Fruit fly (Drosophila melanogaster) whole organism, embryonic: Measurements from ENCODE around the gene Gclc.
A peak's percentile ranks its signal among the peaks of the same experiment; 100 is the strongest.

Source experiments
- Abd-B ChIP-seq: fragments of 200-800 bp; sonication (Bioruptor generic); optimal IDR thresholded peaks from 2 replicates; lab custom pipeline; 2018; ENCODE audit warnings: missing biosample characterization, mild to moderate bottlenecking, missing genetic modification characterization, moderate library complexity
- Antp ChIP-seq: fragments of 200-800 bp; sonication (Bioruptor generic); optimal IDR thresholded peaks from 3 replicates; lab custom pipeline; 2016; ENCODE audit warnings: missing biosample characterization, missing genetic modification characterization
- B-H1 ChIP-seq: fragments of 200-800 bp; sonication (Bioruptor generic); IDR thresholded peaks from 3 replicates; pipeline ENCODE4 v1.3.6; 2022; ENCODE audit warnings: missing biosample characterization, missing genetic modification characterization
- BEAF-32 ChIP-seq: fragments of 200-800 bp; sonication (Bioruptor generic); optimal IDR thresholded peaks from 3 replicates; lab custom pipeline; 2017; ENCODE audit warnings: missing biosample characterization, missing genetic modification characterization, mild to moderate bottlenecking, moderate library complexity, missing genetic modification reagents
- BtbVII ChIP-seq: fragments of 200-800 bp; sonication (Bioruptor generic); optimal IDR thresholded peaks from 3 replicates; lab custom pipeline; 2017; ENCODE audit warnings: missing biosample characterization, mild to moderate bottlenecking, missing genetic modification characterization
- CG10321 ChIP-seq: fragments of 200-800 bp; sonication (Bioruptor generic); IDR thresholded peaks from 2 replicates; pipeline ENCODE4 v1.3.6; 2022; ENCODE audit warnings: missing biosample characterization, missing genetic modification characterization
- CG10654 ChIP-seq: fragments of 200-800 bp; sonication (Bioruptor generic); optimal IDR thresholded peaks from 2 replicates; lab custom pipeline; 2016; ENCODE audit warnings: missing biosample characterization, missing genetic modification characterization
- CG11093 ChIP-seq: fragments of 200-800 bp; sonication (Bioruptor generic); IDR thresholded peaks from 3 replicates; pipeline ENCODE4 v1.3.6; 2022; ENCODE audit warnings: missing biosample characterization, missing genetic modification characterization
- CG11456 ChIP-seq: fragments of 200-800 bp; sonication (Bioruptor generic); IDR thresholded peaks from 3 replicates; pipeline ENCODE4 v1.3.6; 2022; ENCODE audit warnings: missing biosample characterization, missing genetic modification characterization
- CG11560 ChIP-seq: fragments of 200-800 bp; sonication (Bioruptor generic); IDR thresholded peaks from 3 replicates; pipeline ENCODE4 v1.3.6; 2022; ENCODE audit warnings: missing biosample characterization, missing genetic modification characterization
- CG12104 ChIP-seq: fragments of 200-800 bp; sonication (Bioruptor generic); optimal IDR thresholded peaks from 3 replicates; lab custom pipeline; 2016; ENCODE audit warnings: missing biosample characterization, missing genetic modification characterization
- CG12219 ChIP-seq: fragments of 200-800 bp; sonication (Bioruptor generic); optimal IDR thresholded peaks from 3 replicates; lab custom pipeline; 2018; ENCODE audit warnings: missing biosample characterization, mild to moderate bottlenecking, missing genetic modification characterization
- CG12299 ChIP-seq: fragments of 200-800 bp; sonication (Bioruptor generic); optimal IDR thresholded peaks from 2 replicates; lab custom pipeline; 2018; ENCODE audit warnings: missing biosample characterization, mild to moderate bottlenecking, missing genetic modification characterization
- CG12391 ChIP-seq: fragments of 200-800 bp; sonication (Bioruptor generic); optimal IDR thresholded peaks from 3 replicates; lab custom pipeline; 2018; ENCODE audit warnings: missing biosample characterization, mild to moderate bottlenecking, missing genetic modification characterization, moderate library complexity
- CG15011 ChIP-seq: fragments of 200-800 bp; sonication (Bioruptor generic); optimal IDR thresholded peaks from 3 replicates; lab custom pipeline; 2018; ENCODE audit warnings: missing biosample characterization, mild to moderate bottlenecking, missing genetic modification characterization
- CG18619 ChIP-seq: fragments of 200-800 bp; sonication (Bioruptor generic); optimal IDR thresholded peaks from 3 replicates; lab custom pipeline; 2017; ENCODE audit warnings: missing biosample characterization, mild to moderate bottlenecking, missing genetic modification characterization
- CG2712 ChIP-seq: fragments of 200-800 bp; optimal IDR thresholded peaks from 3 replicates; lab custom pipeline; 2019; ENCODE audit warnings: missing biosample characterization, mild to moderate bottlenecking, missing genetic modification characterization, moderate library complexity
- CG3065 ChIP-seq: fragments of 200-800 bp; sonication (Bioruptor generic); optimal IDR thresholded peaks from 2 replicates; lab custom pipeline; 2016; ENCODE audit warnings: missing biosample characterization, missing genetic modification characterization
- CG34224 ChIP-seq: fragments of 200-800 bp; sonication (Bioruptor generic); IDR thresholded peaks from 3 replicates; pipeline ENCODE4 v1.3.6; 2022; ENCODE audit warnings: missing biosample characterization, missing genetic modification characterization; ENCODE audit not compliant: partially characterized antibody
- CG3838 ChIP-seq: fragments of 200-800 bp; sonication (Bioruptor generic); optimal IDR thresholded peaks from 3 replicates; lab custom pipeline; 2016; ENCODE audit warnings: missing biosample characterization, missing genetic modification characterization
- CG4360 ChIP-seq: fragments of 200-800 bp; sonication (Bioruptor generic); IDR thresholded peaks from 2 replicates; pipeline ENCODE4 v1.3.6; 2022; ENCODE audit warnings: missing biosample characterization, missing genetic modification characterization
- CG4730 ChIP-seq: fragments of 200-800 bp; sonication (Bioruptor generic); IDR thresholded peaks from 2 replicates; pipeline ENCODE4 v1.3.6; 2022; ENCODE audit warnings: missing biosample characterization, missing genetic modification characterization
- CG7745 ChIP-seq: fragments of 200-800 bp; sonication (Bioruptor generic); optimal IDR thresholded peaks from 2 replicates; lab custom pipeline; 2018; ENCODE audit warnings: missing biosample characterization, mild to moderate bottlenecking, missing genetic modification characterization, moderate library complexity
- CG8290 ChIP-seq, 3 experiments: fragments of 200-800 bp; sonication (Bioruptor generic); optimal IDR thresholded peaks; 2 replicates each; lab custom pipeline; 2016 to 2019; ENCODE audit warnings: missing biosample characterization in 3 of 3, missing genetic modification characterization in 3 of 3, mild to moderate bottlenecking in 2 of 3, moderate library complexity in 1 of 3
- CG8924 ChIP-seq: fragments of 200-800 bp; optimal IDR thresholded peaks from 3 replicates; lab custom pipeline; 2019; ENCODE audit warnings: missing biosample characterization, mild to moderate bottlenecking, missing genetic modification characterization, moderate library complexity
- Dip2 ChIP-seq: fragments of 200-800 bp; sonication (Bioruptor generic); IDR thresholded peaks from 2 replicates; pipeline ENCODE4 v1.3.6; 2022; ENCODE audit warnings: missing biosample characterization, missing genetic modification characterization
- E2f2 ChIP-seq: fragments of 200-800 bp; sonication (Bioruptor generic); IDR thresholded peaks from 2 replicates; pipeline ENCODE4 v1.3.6; 2022; ENCODE audit warnings: missing biosample characterization, missing genetic modification characterization
- HLHmδ ChIP-seq: fragments of 200-800 bp; sonication (Bioruptor generic); optimal IDR thresholded peaks from 2 replicates; lab custom pipeline; 2018; ENCODE audit warnings: missing biosample characterization, mild to moderate bottlenecking, missing genetic modification characterization, moderate library complexity
- Hmr ChIP-seq: fragments of 200-800 bp; sonication (Bioruptor generic); optimal IDR thresholded peaks from 3 replicates; lab custom pipeline; 2017; ENCODE audit warnings: mild to moderate bottlenecking, missing biosample characterization, missing genetic modification reagents, missing genetic modification characterization
- Lim3 ChIP-seq: fragments of 200-800 bp; sonication (Bioruptor generic); IDR thresholded peaks from 2 replicates; pipeline ENCODE4 v1.3.6; 2022; ENCODE audit warnings: missing biosample characterization, missing genetic modification characterization
- Nf-YA ChIP-seq: fragments of 200-800 bp; sonication (Bioruptor generic); IDR thresholded peaks from 2 replicates; pipeline ENCODE4 v1.3.6; 2022; ENCODE audit warnings: missing biosample characterization, missing genetic modification characterization
- Rx ChIP-seq: fragments of 200-800 bp; sonication (Bioruptor generic); IDR thresholded peaks from 2 replicates; pipeline ENCODE4 v1.3.6; 2022; ENCODE audit warnings: missing biosample characterization, missing genetic modification characterization
- Ssrp ChIP-seq: fragments of 200-800 bp; sonication (Bioruptor generic); optimal IDR thresholded peaks from 2 replicates; lab custom pipeline; 2018; ENCODE audit warnings: missing biosample characterization, mild to moderate bottlenecking, missing genetic modification characterization, moderate library complexity
- Stat92E ChIP-seq, 3 experiments: fragments of >200 bp in 2 of 3; fragments of 200-800 bp in 1 of 3; sonication (Bioruptor generic) in 1 of 3; optimal IDR thresholded peaks; 2 replicates each; lab custom pipeline; 2017 to 2019; ENCODE audit warnings: missing biosample characterization in 3 of 3, missing genetic modification characterization in 3 of 3, mild to moderate bottlenecking in 1 of 3, moderate library complexity in 1 of 3
- az2 ChIP-seq: fragments of 200-800 bp; sonication (Bioruptor generic); optimal IDR thresholded peaks from 3 replicates; lab custom pipeline; 2016; ENCODE audit warnings: missing biosample characterization, missing genetic modification characterization
- bsh ChIP-seq, 2 experiments: fragments of 200-800 bp; sonication (Bioruptor generic); optimal IDR thresholded peaks; 2 replicates each; lab custom pipeline; 2017 to 2018; ENCODE audit warnings: mild to moderate bottlenecking in 2 of 2, missing biosample characterization in 2 of 2, missing genetic modification characterization in 2 of 2, moderate library complexity in 1 of 2
- da ChIP-seq: fragments of 200-800 bp; sonication (Bioruptor generic); optimal IDR thresholded peaks from 2 replicates; lab custom pipeline; 2016; ENCODE audit warnings: missing biosample characterization, missing genetic modification characterization
- fd102C ChIP-seq: fragments of 200-800 bp; sonication (Bioruptor generic); optimal IDR thresholded peaks from 2 replicates; lab custom pipeline; 2018; ENCODE audit warnings: missing biosample characterization, mild to moderate bottlenecking, missing genetic modification characterization, moderate library complexity
- fd64A ChIP-seq: fragments of 200-800 bp; sonication (Bioruptor generic); optimal IDR thresholded peaks from 3 replicates; lab custom pipeline; 2018; ENCODE audit warnings: missing biosample characterization, mild to moderate bottlenecking, missing genetic modification characterization
- grn ChIP-seq: fragments of 200-800 bp; sonication (Bioruptor generic); optimal IDR thresholded peaks from 3 replicates; lab custom pipeline; 2017; ENCODE audit warnings: missing biosample characterization, missing genetic modification characterization
- gsb ChIP-seq: fragments of 200-800 bp; sonication (Bioruptor generic); IDR thresholded peaks from 2 replicates; pipeline ENCODE4 v1.3.6; 2022; ENCODE audit warnings: missing biosample characterization, missing genetic modification characterization
- hkb ChIP-seq, 2 experiments: fragments of 200-800 bp in 1 of 2; fragments of >200 bp in 1 of 2; sonication (Bioruptor generic) in 1 of 2; IDR thresholded peaks in 1 of 2; optimal IDR thresholded peaks in 1 of 2; 2 replicates each; pipeline versions ENCODE4 v1.3.6 to Lab custom; 2017 to 2022; ENCODE audit warnings: missing biosample characterization in 1 of 2, missing genetic modification characterization in 1 of 2
- luna ChIP-seq: fragments of 200-800 bp; sonication (Bioruptor generic); optimal IDR thresholded peaks from 2 replicates; lab custom pipeline; 2016; ENCODE audit warnings: missing biosample characterization, missing genetic modification characterization
- maf-S ChIP-seq: fragments of 200-800 bp; sonication (Bioruptor generic); optimal IDR thresholded peaks from 2 replicates; lab custom pipeline; 2016; ENCODE audit warnings: missing biosample characterization, missing genetic modification characterization
- nau ChIP-seq: fragments of 200-800 bp; sonication (Bioruptor generic); optimal IDR thresholded peaks from 3 replicates; lab custom pipeline; 2017; ENCODE audit warnings: missing biosample characterization, mild to moderate bottlenecking, missing genetic modification characterization, missing genetic modification reagents
- row ChIP-seq: fragments of 200-800 bp; sonication (Bioruptor generic); IDR thresholded peaks from 3 replicates; pipeline ENCODE4 v1.3.6; 2022; ENCODE audit warnings: missing biosample characterization, missing genetic modification characterization
- scrt ChIP-seq: fragments of 200-800 bp; sonication (Bioruptor generic); optimal IDR thresholded peaks from 2 replicates; lab custom pipeline; 2018; ENCODE audit warnings: missing biosample characterization, mild to moderate bottlenecking, missing genetic modification characterization, moderate library complexity
- trem ChIP-seq: fragments of 200-800 bp; optimal IDR thresholded peaks from 3 replicates; lab custom pipeline; 2019; ENCODE audit warnings: missing biosample characterization, mild to moderate bottlenecking, missing genetic modification characterization, moderate library complexity
- tup ChIP-seq: fragments of 200-800 bp; sonication (Bioruptor generic); optimal IDR thresholded peaks from 2 replicates; lab custom pipeline; 2016; ENCODE audit warnings: missing biosample characterization, mild to moderate bottlenecking, missing genetic modification characterization, moderate library complexity

The Gclc gene

dm6 chrX:8131693-8132313 is 15.9 kb upstream of the Gclc start, which contains the start of gene CG10958 (continued):
- TF ChIP-seq BtbVII (GFP tag; lab: Kevin White, UChicago): no peak
- peak; percentile 31 for TF ChIP-seq Abd-B
- TF ChIP-seq CG7745 (tag; lab: Kevin White, UChicago): no peak
- peak; percentile 68 for TF ChIP-seq CG2712 (tag; lab: Kevin White, UChicago)
- peak; percentile 82 for TF ChIP-seq row (GFP tag; lab: Robert Waterston, UW)
- TF ChIP-seq Dip2 (GFP tag; lab: Robert Waterston, UW): no peak
- TF ChIP-seq az2 (GFP tag; lab: Kevin White, UChicago): peak; percentile 36
- TF ChIP-seq CG12299 (tag; lab: Kevin White, UChicago): peak; percentile 46
- TF ChIP-seq CG8924: peak; percentile 51
- no peak for TF ChIP-seq CG10321 (GFP tag; lab: Robert Waterston, UW)
- no peak for TF ChIP-seq grn
- no peak for TF ChIP-seq gsb
- no peak for TF ChIP-seq Stat92E (GFP tag; optimal IDR thresholded peaks at IDR 0.05; lab: Kevin White, UChicago)
- TF ChIP-seq CG3065 (GFP tag; lab: Kevin White, UChicago): peak; percentile 36
- TF ChIP-seq tup (GFP tag; lab: Kevin White, UChicago): peak; percentile 20
- peak; percentile 9 for TF ChIP-seq Antp (GFP tag; lab: Kevin White, UChicago)
- peak; percentile 39 for TF ChIP-seq BEAF-32
- peak; percentile 53 for TF ChIP-seq CG3838 (GFP tag; lab: Kevin White, UChicago)
- peak; percentile 56 for TF ChIP-seq Hmr
- no peak for TF ChIP-seq Lim3 (GFP tag; lab: Robert Waterston, UW)
- no peak for TF ChIP-seq HLHmδ
- TF ChIP-seq fd102C (GFP tag; lab: Kevin White, UChicago): no peak
- peak; percentile 15 for TF ChIP-seq Ssrp (tag; lab: Kevin White, UChicago)
- peak; percentile 30; the same call in 1 of the 3 replicates for TF ChIP-seq B-H1 (GFP tag; lab: Robert Waterston, UW)
- TF ChIP-seq hkb (optimal IDR thresholded peaks at IDR 0.05; lab: Kevin White, UChicago): no peak
- TF ChIP-seq hkb (GFP tag; IDR thresholded peaks at IDR 0.05; lab: Robert Waterston, UW): peak; percentile 71
- no peak for TF ChIP-seq luna (GFP tag; lab: Kevin White, UChicago)
- TF ChIP-seq E2f2 (GFP tag; lab: Robert Waterston, UW): peak; percentile 55
- no peak for TF ChIP-seq nau
- peak; percentile 52; the same call in 1 of the 3 replicates for TF ChIP-seq CG11456 (GFP tag; lab: Robert Waterston, UW)
- TF ChIP-seq CG4730 (GFP tag; lab: Robert Waterston, UW): no peak
- no peak for TF ChIP-seq CG12104 (GFP tag; lab: Kevin White, UChicago)
- TF ChIP-seq CG12219 (GFP tag; lab: Kevin White, UChicago): no peak
- TF ChIP-seq fd64A: no peak
- TF ChIP-seq Rx: 0 out of 2 replicates have a peak, but pooled peaks have one; percentile 30
- TF ChIP-seq maf-S (GFP tag; lab: Kevin White, UChicago): peak; percentile 4
- peak in 1 of 2 experiments; percentile 59 for TF ChIP-seq bsh (GFP tag; optimal IDR thresholded peaks at IDR 0.05; lab: Kevin White, UChicago)
- peak; percentile 28 for TF ChIP-seq CG8290 (GFP tag; optimal IDR thresholded peaks at IDR 0.05; lab: Kevin White, UChicago)
- no peak for TF ChIP-seq CG8290 (tag; optimal IDR thresholded peaks at IDR 0.05; lab: Kevin White, UChicago)
- no peak for TF ChIP-seq CG15011 (GFP tag; lab: Kevin White, UChicago)
- TF ChIP-seq CG11560 (tag; lab: Robert Waterston, UW): no peak
- peak; percentile 57 for TF ChIP-seq trem (tag; lab: Kevin White, UChicago)
- peak; percentile 54 for TF ChIP-seq CG10654 (GFP tag; lab: Kevin White, UChicago)
- peak; percentile 80 for TF ChIP-seq CG12391
- peak; percentile 9 for TF ChIP-seq CG18619 (GFP tag; lab: Kevin White, UChicago)
- TF ChIP-seq da (GFP tag; lab: Kevin White, UChicago): no peak
- no peak for TF ChIP-seq scrt (GFP tag; lab: Kevin White, UChicago)
- TF ChIP-seq Nf-YA: no peak
- no peak for TF ChIP-seq CG34224 (GFP tag; lab: Robert Waterston, UW)
- TF ChIP-seq CG4360: no peak
- no peak for TF ChIP-seq CG11093 (GFP tag; lab: Robert Waterston, UW)
